Worm (Caenorhabditis elegans) whole organism, L4 larva: ENCODE results near the gene pgm-3.
A peak's percentile ranks its signal among the peaks of the same experiment; 100 is the strongest.

Experiments
- F44E2.7 ChIP-seq: fragments of 200-800 bp; sonication (Bioruptor generic); IDR thresholded peaks from 2 replicates; pipeline ENCODE4 v2.1.2; 2022; ENCODE audit warnings: missing genetic modification characterization, missing compliant biosample characterization
- F49E8.2 ChIP-seq: sonication (generic microtip); optimal IDR thresholded peaks from 2 replicates; lab custom pipeline; 2016; ENCODE audit warnings: missing compliant biosample characterization, mild to moderate bottlenecking, missing genetic modification characterization, borderline replicate concordance
- T20F7.1 ChIP-seq: fragments of 200-800 bp; sonication (Bioruptor generic); optimal IDR thresholded peaks from 2 replicates; lab custom pipeline; 2018; ENCODE audit warnings: mild to moderate bottlenecking, missing genetic modification characterization, missing compliant biosample characterization
- Y48G9A.11 ChIP-seq: fragments of 200-800 bp; sonication (Bioruptor generic); IDR thresholded peaks from 2 replicates; pipeline ENCODE4 v1.3.6; 2022; ENCODE audit warnings: missing genetic modification reagents, missing genetic modification characterization, missing compliant biosample characterization
- ZK337.2 ChIP-seq: fragments of 200-800 bp; sonication (Bioruptor generic); IDR thresholded peaks from 2 replicates; pipeline ENCODE4 v1.3.6; 2022; ENCODE audit warnings: missing genetic modification reagents, missing genetic modification characterization, missing compliant biosample characterization
- arid-1 ChIP-seq: fragments of 200-800 bp; sonication (Bioruptor generic); conservative IDR thresholded peaks from 2 replicates; pipeline ENCODE4 v1.3.6; 2022; ENCODE audit warnings: missing genetic modification reagents, missing genetic modification characterization, missing compliant biosample characterization
- ceh-20 ChIP-seq: fragments of 200-800 bp; sonication (Bioruptor generic); IDR thresholded peaks from 2 replicates; pipeline ENCODE4 v1.3.6; 2022; ENCODE audit warnings: missing genetic modification reagents, missing genetic modification characterization, missing compliant biosample characterization
- ceh-62 ChIP-seq: sonication (generic microtip); optimal IDR thresholded peaks from 2 replicates; lab custom pipeline; 2017; ENCODE audit warnings: missing biosample characterization, missing genetic modification characterization
- ctbp-1 ChIP-seq: fragments of 200-800 bp; sonication (Bioruptor generic); IDR thresholded peaks from 2 replicates; pipeline ENCODE4 v1.3.6; 2022; ENCODE audit warnings: missing genetic modification reagents, missing genetic modification characterization, missing compliant biosample characterization
- daf-12 ChIP-seq: fragments of 150-350 bp; optimal IDR thresholded peaks from 2 replicates; lab custom pipeline; 2014; ENCODE audit warnings: missing biosample characterization, missing genetic modification reagents, missing genetic modification characterization
- daf-16 ChIP-seq, 3 experiments: sonication (generic microtip); optimal IDR thresholded peaks; 2 replicates each; lab custom pipeline; 2016 to 2017; ENCODE audit warnings: missing genetic modification characterization in 3 of 3, missing genetic modification reagents in 3 of 3, mild to moderate bottlenecking in 2 of 3, missing compliant biosample characterization in 2 of 3, missing biosample characterization in 1 of 3, moderate library complexity in 1 of 3
- daf-19 ChIP-seq: fragments of 200-800 bp; sonication (Bioruptor generic); conservative IDR thresholded peaks from 2 replicates; pipeline ENCODE4 v1.3.6; 2022; ENCODE audit warnings: missing genetic modification characterization, missing compliant biosample characterization
- dmd-6 ChIP-seq: fragments of 200-800 bp; sonication (Bioruptor generic); IDR thresholded peaks from 2 replicates; pipeline ENCODE4 v1.3.6; 2022; ENCODE audit warnings: missing genetic modification reagents, missing genetic modification characterization, missing compliant biosample characterization
- dmd-8 ChIP-seq: fragments of 200-800 bp; sonication (Bioruptor generic); IDR thresholded peaks from 2 replicates; pipeline ENCODE4 v1.3.6; 2022; ENCODE audit warnings: missing genetic modification characterization, missing compliant biosample characterization
- dmd-9 ChIP-seq: fragments of 200-800 bp; sonication (Bioruptor generic); IDR thresholded peaks from 2 replicates; pipeline ENCODE4 v1.3.6; 2022; ENCODE audit warnings: missing genetic modification reagents, missing genetic modification characterization, missing compliant biosample characterization
- dpl-1 ChIP-seq: fragments of 150-350 bp; optimal IDR thresholded peaks from 2 replicates; lab custom pipeline; 2014; ENCODE audit warnings: missing biosample characterization, missing genetic modification reagents, missing genetic modification characterization
- dve-1 ChIP-seq: sonication (generic microtip); optimal IDR thresholded peaks from 2 replicates; lab custom pipeline; 2017; ENCODE audit warnings: antibody characterized with exemption, mild to moderate bottlenecking, missing genetic modification characterization, missing compliant biosample characterization; ENCODE audit not compliant: insufficient read depth
- egl-27 ChIP-seq: sonication (generic microtip); optimal IDR thresholded peaks from 3 replicates; lab custom pipeline; 2017; ENCODE audit warnings: missing biosample characterization, missing genetic modification reagents, missing genetic modification characterization
- fkh-10 ChIP-seq: fragments of 150-350 bp; optimal IDR thresholded peaks from 2 replicates; lab custom pipeline; 2014; ENCODE audit warnings: missing biosample characterization, missing genetic modification reagents, missing genetic modification characterization
- hif-1 ChIP-seq, 2 experiments: sonication (generic microtip); optimal IDR thresholded peaks; 2 replicates each; lab custom pipeline; 2016 to 2017; ENCODE audit warnings: missing compliant biosample characterization in 2 of 2, missing genetic modification characterization in 2 of 2, missing genetic modification reagents in 2 of 2, missing genotype in 2 of 2, mild to moderate bottlenecking in 1 of 2
- hlh-11 ChIP-seq: fragments of 200-800 bp; sonication (Bioruptor generic); optimal IDR thresholded peaks from 2 replicates; lab custom pipeline; 2018; ENCODE audit warnings: mild to moderate bottlenecking, missing genetic modification characterization, missing compliant biosample characterization
- hlh-30 ChIP-seq: sonication (generic microtip); optimal IDR thresholded peaks from 2 replicates; lab custom pipeline; 2017; ENCODE audit warnings: antibody characterized with exemption, mild to moderate bottlenecking, missing genetic modification characterization, missing compliant biosample characterization; ENCODE audit not compliant: insufficient read depth
- jun-1 ChIP-seq: fragments of 150-350 bp; optimal IDR thresholded peaks from 2 replicates; lab custom pipeline; 2014; ENCODE audit warnings: missing biosample characterization, missing genetic modification reagents, missing genetic modification characterization
- lin-1 ChIP-seq: fragments of 200-800 bp; sonication (Bioruptor generic); IDR thresholded peaks from 2 replicates; pipeline ENCODE4 v1.3.6; 2022; ENCODE audit warnings: missing genetic modification reagents, missing genetic modification characterization, missing compliant biosample characterization
- lin-39 ChIP-seq: fragments of 150-350 bp; optimal IDR thresholded peaks from 2 replicates; lab custom pipeline; 2014; ENCODE audit warnings: missing biosample characterization, missing genetic modification reagents, missing genetic modification characterization
- mxl-2 ChIP-seq: fragments of 200-800 bp; sonication (Bioruptor generic); conservative IDR thresholded peaks from 2 replicates; pipeline ENCODE4 v1.3.6; 2022; ENCODE audit warnings: missing genetic modification reagents, missing genetic modification characterization, missing compliant biosample characterization
- nhr-102 ChIP-seq: sonication (generic microtip); optimal IDR thresholded peaks from 2 replicates; lab custom pipeline; 2016; ENCODE audit warnings: mild to moderate bottlenecking, missing genetic modification characterization, moderate library complexity, missing compliant biosample characterization
- nhr-111 ChIP-seq: fragments of 200-800 bp; sonication (Bioruptor generic); optimal IDR thresholded peaks from 2 replicates; lab custom pipeline; 2018; ENCODE audit warnings: mild to moderate bottlenecking, missing genetic modification characterization, missing compliant biosample characterization
- nhr-28 ChIP-seq: fragments of 150-350 bp; optimal IDR thresholded peaks from 2 replicates; lab custom pipeline; 2014; ENCODE audit warnings: missing biosample characterization, missing genetic modification characterization
- nhr-6 ChIP-seq: fragments of 150-350 bp; optimal IDR thresholded peaks from 2 replicates; lab custom pipeline; 2014; ENCODE audit warnings: missing biosample characterization, missing genetic modification characterization
- nhr-76 ChIP-seq: fragments of 150-350 bp; optimal IDR thresholded peaks from 2 replicates; lab custom pipeline; 2014; ENCODE audit warnings: missing biosample characterization, missing genetic modification characterization
- nhr-77 ChIP-seq: fragments of 150-350 bp; optimal IDR thresholded peaks from 2 replicates; lab custom pipeline; 2014; ENCODE audit warnings: missing biosample characterization, missing genetic modification characterization
- pha-4 ChIP-seq, 2 experiments: fragments of 150-350 bp in 1 of 2; fragments of 200-800 bp in 1 of 2; sonication (Bioruptor generic) in 1 of 2; IDR thresholded peaks in 1 of 2; optimal IDR thresholded peaks in 1 of 2; 2 replicates each; pipeline versions ENCODE4 v1.3.6 to Lab custom; 2014 to 2022; ENCODE audit warnings: missing genetic modification characterization in 2 of 2, missing genetic modification reagents in 2 of 2, missing biosample characterization in 1 of 2, missing compliant biosample characterization in 1 of 2
- php-3 ChIP-seq: fragments of 200-800 bp; sonication (Bioruptor generic); IDR thresholded peaks from 2 replicates; pipeline ENCODE4 v1.3.6; 2022; ENCODE audit warnings: missing genetic modification reagents, missing genetic modification characterization, missing compliant biosample characterization
- pqm-1 ChIP-seq: sonication (generic microtip); optimal IDR thresholded peaks from 2 replicates; lab custom pipeline; 2017; ENCODE audit warnings: missing biosample characterization, missing genetic modification characterization
- sdz-12 ChIP-seq: fragments of 200-800 bp; sonication (Bioruptor generic); optimal IDR thresholded peaks from 2 replicates; lab custom pipeline; 2018; ENCODE audit warnings: mild to moderate bottlenecking, missing genetic modification characterization, missing compliant biosample characterization
- set-16 ChIP-seq: fragments of 200-800 bp; sonication (Bioruptor generic); IDR thresholded peaks from 2 replicates; pipeline ENCODE4 v1.3.6; 2022; ENCODE audit warnings: missing genetic modification reagents, missing genetic modification characterization, missing compliant biosample characterization
- skn-1 ChIP-seq: fragments of 150-350 bp; optimal IDR thresholded peaks from 2 replicates; lab custom pipeline; 2014; ENCODE audit warnings: missing biosample characterization, missing genetic modification characterization
- spr-3 ChIP-seq: fragments of 200-800 bp; sonication (Bioruptor generic); optimal IDR thresholded peaks from 2 replicates; lab custom pipeline; 2018; ENCODE audit warnings: mild to moderate bottlenecking, missing genetic modification characterization, missing compliant biosample characterization
- tra-1 ChIP-seq: fragments of 200-800 bp; sonication (Bioruptor generic); IDR thresholded peaks from 2 replicates; pipeline ENCODE4 v1.3.6; 2022; ENCODE audit warnings: missing genetic modification reagents, missing genetic modification characterization, missing compliant biosample characterization
- unc-39 ChIP-seq: sonication (generic microtip); optimal IDR thresholded peaks from 2 replicates; lab custom pipeline; 2017; ENCODE audit warnings: missing biosample characterization, missing genetic modification characterization
- zip-2 ChIP-seq: fragments of 150-350 bp; optimal IDR thresholded peaks from 2 replicates; lab custom pipeline; 2014; ENCODE audit warnings: missing biosample characterization, missing genetic modification characterization

The pgm-3 gene

ce11 chrIV:8730469-8730868 is 4.9 kb downstream of the pgm-3 start, which contains the start of gene F21D5.3:
Gene F21D5.3, plus strand, starts transcription at chrIV:8730815.
- TF ChIP-seq unc-39 = no peak
- peak; percentile 63 for TF ChIP-seq dve-1 (tag; lab: Kevin White, UChicago)
- TF ChIP-seq tra-1 (GFP tag; lab: Robert Waterston, UW) = peak; percentile 60; the same call in 1 of the 2 replicates
- TF ChIP-seq ZK337.2 (GFP tag; lab: Robert Waterston, UW) = no peak
- peak; percentile 47 for TF ChIP-seq hlh-11 (tag; lab: Kevin White, UChicago)
- TF ChIP-seq nhr-77 (tag; lab: Kevin White, UChicago) = peak; percentile 67
- TF ChIP-seq egl-27 (tag; lab: Kevin White, UChicago) = no peak
- no peak for TF ChIP-seq set-16 (GFP tag; lab: Robert Waterston, UW)
- TF ChIP-seq lin-39 (tag; lab: Kevin White, UChicago) = no peak
- TF ChIP-seq nhr-6 (tag; lab: Kevin White, UChicago) = no peak
- TF ChIP-seq pha-4 (GFP tag; IDR thresholded peaks at IDR 0.05; lab: Robert Waterston, UW) = no peak
- TF ChIP-seq pha-4 (tag; optimal IDR thresholded peaks at IDR 0.05; lab: Kevin White, UChicago) = no peak
- TF ChIP-seq ceh-20 (GFP tag; lab: Robert Waterston, UW) = peak; percentile 71; the same call in 1 of the 2 replicates
- TF ChIP-seq dmd-9 = no peak
- no peak for TF ChIP-seq daf-16 (GFP tag; optimal IDR thresholded peaks at IDR 0.05; lab: Kevin White, UChicago)
- peak; percentile 67 for TF ChIP-seq daf-16 (tag; optimal IDR thresholded peaks at IDR 0.05; lab: Kevin White, UChicago)
- peak; percentile 60 for TF ChIP-seq nhr-28 (tag; lab: Kevin White, UChicago)
- TF ChIP-seq mxl-2 (GFP tag; lab: Robert Waterston, UW) = no peak
- TF ChIP-seq arid-1 (GFP tag; lab: Robert Waterston, UW) = no peak
- peak; percentile 47; the same call in 1 of the 2 replicates for TF ChIP-seq lin-1 (GFP tag; lab: Robert Waterston, UW)
- no peak for TF ChIP-seq F49E8.2
- TF ChIP-seq ctbp-1 (GFP tag; lab: Robert Waterston, UW) = no peak
- TF ChIP-seq jun-1 (tag; lab: Kevin White, UChicago) = no peak
- TF ChIP-seq hif-1 (tag; optimal IDR thresholded peaks at IDR 0.05; lab: Kevin White, UChicago) = peak in 1 of 2 experiments; percentile 42
- TF ChIP-seq zip-2 (tag; lab: Kevin White, UChicago) = no peak
- TF ChIP-seq dpl-1 (GFP tag; lab: Kevin White, UChicago) = no peak
- no peak for TF ChIP-seq nhr-102
- TF ChIP-seq T20F7.1 = peak; percentile 47
- TF ChIP-seq pqm-1 (tag; lab: Kevin White, UChicago) = peak; percentile 96
- no peak for TF ChIP-seq skn-1 (tag; lab: Kevin White, UChicago)
- TF ChIP-seq spr-3 (GFP tag; lab: Kevin White, UChicago) = no peak
- peak; percentile 79 for TF ChIP-seq php-3 (GFP tag; lab: Robert Waterston, UW)
- TF ChIP-seq fkh-10 (GFP tag; lab: Kevin White, UChicago) = no peak
- TF ChIP-seq F44E2.7 (GFP tag; lab: Robert Waterston, UW) = no peak
- TF ChIP-seq sdz-12 (GFP tag; lab: Kevin White, UChicago) = no peak
- no peak for TF ChIP-seq ceh-62 (tag; lab: Kevin White, UChicago)
- TF ChIP-seq nhr-111 = no peak
- TF ChIP-seq Y48G9A.11 = no peak
- TF ChIP-seq dmd-8 (GFP tag; lab: Robert Waterston, UW) = no peak
- TF ChIP-seq daf-12 = no peak
- TF ChIP-seq hlh-30 (tag; lab: Kevin White, UChicago) = no peak
- TF ChIP-seq dmd-6 (GFP tag; lab: Robert Waterston, UW) = peak; percentile 68
- no peak for TF ChIP-seq daf-19 (GFP tag; lab: Robert Waterston, UW)
- no peak for TF ChIP-seq nhr-76 (tag; lab: Kevin White, UChicago)
